Fruit fly (Drosophila melanogaster) Kc167 (cell line): ENCODE data around the gene CG15356.

ENCODE experiments used
- Myc ChIP-seq: fragments of >200 bp; optimal IDR thresholded peaks from 2 replicates; lab custom pipeline; 2017; ENCODE audit warnings: missing external identifiers
- Sin3A ChIP-seq: fragments of >200 bp; optimal IDR thresholded peaks from 2 replicates; lab custom pipeline; 2018; ENCODE audit warnings: missing external identifiers
- h ChIP-seq: fragments of >200 bp; optimal IDR thresholded peaks from 3 replicates; lab custom pipeline; 2018; ENCODE audit warnings: missing external identifiers
- insv ChIP-seq: fragments of >200 bp; optimal IDR thresholded peaks from 3 replicates; lab custom pipeline; 2018; ENCODE audit warnings: missing external identifiers
- psq ChIP-seq: fragments of >200 bp; optimal IDR thresholded peaks from 2 replicates; lab custom pipeline; 2017; ENCODE audit warnings: missing external identifiers
- ttk ChIP-seq: sonication (Bioruptor generic); optimal IDR thresholded peaks from 2 replicates; lab custom pipeline; 2017; ENCODE audit warnings: missing external identifiers

- TF ChIP-seq insv (lab: Kevin White, UChicago) (no peak), Sin3A (lab: Kevin White, UChicago) (no peak), h (lab: Kevin White, UChicago) (no peak), ttk (lab: Kevin White, UChicago) (no peak), psq (lab: Kevin White, UChicago) (no peak), Myc (lab: Kevin White, UChicago) (no peak)
These were observed 34.6 kb upstream of the CG15356 start for dm6 chr2L:2015204-2015603.
